Fruit fly (Drosophila melanogaster): ENCODE results near the gene CG32457.

DNA sequence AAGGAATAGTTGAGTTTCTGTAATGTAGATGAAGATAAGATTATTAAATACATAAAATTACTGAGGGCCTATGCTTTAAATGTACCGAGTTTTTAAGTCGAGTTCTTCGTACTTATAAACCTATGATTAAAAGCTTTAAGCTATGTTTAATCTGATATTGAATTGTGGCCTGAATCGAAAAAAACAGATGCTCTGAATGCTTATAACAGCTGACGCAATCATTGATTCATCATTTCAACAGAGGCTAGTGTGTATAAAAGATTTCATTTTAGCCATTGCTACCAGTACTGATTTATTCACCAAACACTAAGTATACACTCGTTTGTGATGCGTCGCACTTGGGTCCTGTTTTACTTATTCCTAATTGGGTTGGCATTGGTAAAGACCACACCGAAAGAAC lies at the start of gene CG32457:
- TF ChIP-seq CG8478 (optimal IDR thresholded peaks at IDR 0.05) (no peak), CTCF (optimal IDR thresholded peaks at IDR 0.05) (no peak)

Data from S2 (cell line).